Fruit fly (Drosophila melanogaster) whole organism, embryonic: Measurements from ENCODE around the gene CG5359.

Experiments used
- Blimp-1 ChIP-seq: fragments of 200-800 bp; sonication (Bioruptor generic); optimal IDR thresholded peaks from 3 replicates; lab custom pipeline; 2018; ENCODE audit warnings: missing biosample characterization, missing genetic modification characterization, mild to moderate bottlenecking, moderate library complexity, missing genetic modification reagents
- C15 ChIP-seq: fragments of 200-800 bp; sonication (Bioruptor generic); IDR thresholded peaks from 3 replicates; pipeline ENCODE4 v1.3.6; 2022; ENCODE audit warnings: missing biosample characterization, missing genetic modification characterization
- CG10321 ChIP-seq: fragments of 200-800 bp; sonication (Bioruptor generic); IDR thresholded peaks from 2 replicates; pipeline ENCODE4 v1.3.6; 2022; ENCODE audit warnings: missing biosample characterization, missing genetic modification characterization
- CG10462 ChIP-seq: fragments of 200-800 bp; sonication (Bioruptor generic); optimal IDR thresholded peaks from 2 replicates; lab custom pipeline; 2016; ENCODE audit warnings: missing biosample characterization, missing genetic modification characterization
- CG1233 ChIP-seq: fragments of 200-800 bp; sonication (Bioruptor generic); optimal IDR thresholded peaks from 4 replicates; lab custom pipeline; 2018; ENCODE audit warnings: missing biosample characterization, mild to moderate bottlenecking, missing genetic modification characterization
- CG13296 ChIP-seq: fragments of 200-800 bp; sonication (Bioruptor generic); optimal IDR thresholded peaks from 3 replicates; lab custom pipeline; 2018; ENCODE audit warnings: missing biosample characterization, mild to moderate bottlenecking, missing genetic modification characterization
- CG13775 ChIP-seq: fragments of 200-800 bp; sonication (Bioruptor generic); optimal IDR thresholded peaks from 3 replicates; lab custom pipeline; 2017; ENCODE audit warnings: missing biosample characterization, mild to moderate bottlenecking, missing genetic modification characterization
- CG14441 ChIP-seq: fragments of 200-800 bp; sonication (Bioruptor generic); IDR thresholded peaks from 2 replicates; pipeline ENCODE4 v1.3.6; 2022; ENCODE audit warnings: missing biosample characterization, missing genetic modification characterization
- CG15514 ChIP-seq: fragments of 200-800 bp; sonication (Bioruptor generic); optimal IDR thresholded peaks from 3 replicates; lab custom pipeline; 2017; ENCODE audit warnings: missing biosample characterization, missing genetic modification characterization, mild to moderate bottlenecking, moderate library complexity, missing genetic modification reagents
- CG1647 ChIP-seq: fragments of 200-800 bp; sonication (Bioruptor generic); optimal IDR thresholded peaks from 3 replicates; lab custom pipeline; 2016; ENCODE audit warnings: missing biosample characterization, missing genetic modification characterization
- CG2678 ChIP-seq: fragments of 200-800 bp; sonication (Bioruptor generic); optimal IDR thresholded peaks from 3 replicates; lab custom pipeline; 2019; ENCODE audit warnings: missing biosample characterization, mild to moderate bottlenecking, missing genetic modification characterization, moderate library complexity
- CG2712 ChIP-seq: fragments of 200-800 bp; optimal IDR thresholded peaks from 3 replicates; lab custom pipeline; 2019; ENCODE audit warnings: missing biosample characterization, mild to moderate bottlenecking, missing genetic modification characterization, moderate library complexity
- CG6791 ChIP-seq: fragments of 200-800 bp; sonication (Bioruptor generic); IDR thresholded peaks from 3 replicates; pipeline ENCODE4 v1.3.6; 2022; ENCODE audit warnings: missing biosample characterization, missing genetic modification characterization; ENCODE audit not compliant: partially characterized antibody
- CG7928 ChIP-seq: fragments of 200-800 bp; sonication (Bioruptor generic); optimal IDR thresholded peaks from 2 replicates; lab custom pipeline; 2017; ENCODE audit warnings: missing biosample characterization, mild to moderate bottlenecking, missing genetic modification characterization
- CG7987 ChIP-seq: fragments of 200-800 bp; sonication (Bioruptor generic); optimal IDR thresholded peaks from 2 replicates; lab custom pipeline; 2018; ENCODE audit warnings: missing biosample characterization, mild to moderate bottlenecking, missing genetic modification characterization, moderate library complexity
- CG8089 ChIP-seq: fragments of 200-800 bp; sonication (Bioruptor generic); optimal IDR thresholded peaks from 3 replicates; lab custom pipeline; 2016; ENCODE audit warnings: missing biosample characterization, missing genetic modification characterization
- CG8281 ChIP-seq: fragments of 200-800 bp; sonication (Bioruptor generic); optimal IDR thresholded peaks from 2 replicates; lab custom pipeline; 2018; ENCODE audit warnings: missing biosample characterization, mild to moderate bottlenecking, missing genetic modification characterization, moderate library complexity
- CHES-1-like ChIP-seq: fragments of 200-800 bp; sonication (Bioruptor generic); optimal IDR thresholded peaks from 2 replicates; lab custom pipeline; 2016; ENCODE audit warnings: missing biosample characterization, missing genetic modification characterization
- CTCF ChIP-seq: fragments of 200-800 bp; sonication (Bioruptor generic); optimal IDR thresholded peaks from 2 replicates; lab custom pipeline; 2017; ENCODE audit warnings: missing biosample characterization, mild to moderate bottlenecking, missing genetic modification characterization, moderate library complexity
- Camta ChIP-seq: fragments of 200-800 bp; sonication (Bioruptor generic); optimal IDR thresholded peaks from 2 replicates; lab custom pipeline; 2016; ENCODE audit warnings: missing biosample characterization, missing genetic modification characterization
- Chrac-16 ChIP-seq: fragments of 200-800 bp; sonication (Bioruptor generic); optimal IDR thresholded peaks from 3 replicates; lab custom pipeline; 2016; ENCODE audit warnings: missing biosample characterization, missing genetic modification characterization
- E2f2 ChIP-seq: fragments of 200-800 bp; sonication (Bioruptor generic); IDR thresholded peaks from 2 replicates; pipeline ENCODE4 v1.3.6; 2022; ENCODE audit warnings: missing biosample characterization, missing genetic modification characterization
- Fer1 ChIP-seq: fragments of 200-800 bp; sonication (Bioruptor generic); optimal IDR thresholded peaks from 2 replicates; lab custom pipeline; 2017; ENCODE audit warnings: missing biosample characterization, mild to moderate bottlenecking, missing genetic modification characterization
- Hr78 ChIP-seq, 2 experiments: fragments of 200-800 bp in 1 of 2; fragments of >200 bp in 1 of 2; sonication (Bioruptor generic) in 1 of 2; optimal IDR thresholded peaks; 2 replicates each; lab custom pipeline; 2017 to 2019; ENCODE audit warnings: missing biosample characterization in 2 of 2, missing genetic modification characterization in 2 of 2, mild to moderate bottlenecking in 1 of 2, moderate library complexity in 1 of 2
- Lim3 ChIP-seq: fragments of 200-800 bp; sonication (Bioruptor generic); IDR thresholded peaks from 2 replicates; pipeline ENCODE4 v1.3.6; 2022; ENCODE audit warnings: missing biosample characterization, missing genetic modification characterization
- MBD-R2 ChIP-seq: fragments of 200-800 bp; sonication (Bioruptor generic); IDR thresholded peaks from 2 replicates; pipeline ENCODE4 v1.3.6; 2022; ENCODE audit warnings: missing biosample characterization, missing genetic modification characterization
- Mad ChIP-seq: fragments of 200-800 bp; sonication (Bioruptor generic); optimal IDR thresholded peaks from 2 replicates; lab custom pipeline; 2016; ENCODE audit warnings: missing biosample characterization, missing genetic modification characterization
- Pdp1 ChIP-seq, 2 experiments: fragments of 200-800 bp; sonication (Bioruptor generic); optimal IDR thresholded peaks; 3 replicates each; lab custom pipeline; 2016; ENCODE audit warnings: missing biosample characterization in 2 of 2, missing genetic modification characterization in 2 of 2, mild to moderate bottlenecking in 1 of 2, moderate library complexity in 1 of 2
- al ChIP-seq: fragments of 200-800 bp; sonication (Bioruptor generic); IDR thresholded peaks from 2 replicates; pipeline ENCODE4 v1.3.6; 2022; ENCODE audit warnings: missing biosample characterization, missing genetic modification characterization
- br ChIP-seq: fragments of >200 bp; optimal IDR thresholded peaks from 2 replicates; lab custom pipeline; 2017
- crol ChIP-seq: fragments of 200-800 bp; sonication (Bioruptor generic); IDR thresholded peaks from 2 replicates; pipeline ENCODE4 v1.3.6; 2022; ENCODE audit warnings: missing biosample characterization, missing genetic modification characterization
- en ChIP-seq: fragments of 200-800 bp; sonication (Bioruptor generic); optimal IDR thresholded peaks from 2 replicates; lab custom pipeline; 2016; ENCODE audit warnings: missing biosample characterization, missing genetic modification characterization
- ewg ChIP-seq: fragments of 200-800 bp; sonication (Bioruptor generic); optimal IDR thresholded peaks from 3 replicates; lab custom pipeline; 2017; ENCODE audit warnings: mild to moderate bottlenecking, missing biosample characterization, missing genetic modification reagents, missing genetic modification characterization
- fd64A ChIP-seq: fragments of 200-800 bp; sonication (Bioruptor generic); optimal IDR thresholded peaks from 3 replicates; lab custom pipeline; 2018; ENCODE audit warnings: missing biosample characterization, mild to moderate bottlenecking, missing genetic modification characterization
- fd96Cb ChIP-seq: fragments of 200-800 bp; sonication (Bioruptor generic); optimal IDR thresholded peaks from 2 replicates; lab custom pipeline; 2018; ENCODE audit warnings: missing biosample characterization, mild to moderate bottlenecking, missing genetic modification characterization, moderate library complexity
- gfzf ChIP-seq: fragments of 200-800 bp; sonication (Bioruptor generic); optimal IDR thresholded peaks from 2 replicates; lab custom pipeline; 2016; ENCODE audit warnings: missing biosample characterization, mild to moderate bottlenecking, missing genetic modification characterization, moderate library complexity
- hbn ChIP-seq: fragments of 200-800 bp; sonication (Bioruptor generic); IDR thresholded peaks from 2 replicates; pipeline ENCODE4 v1.3.6; 2022; ENCODE audit warnings: missing biosample characterization, missing genetic modification characterization; ENCODE audit not compliant: partially characterized antibody
- lab ChIP-seq: fragments of 200-800 bp; sonication (Bioruptor generic); optimal IDR thresholded peaks from 3 replicates; lab custom pipeline; 2017; ENCODE audit warnings: missing biosample characterization, missing genetic modification characterization, mild to moderate bottlenecking, moderate library complexity, missing genetic modification reagents
- lbe ChIP-seq: fragments of 200-800 bp; sonication (Bioruptor generic); optimal IDR thresholded peaks from 2 replicates; lab custom pipeline; 2016; ENCODE audit warnings: missing biosample characterization, mild to moderate bottlenecking, missing genetic modification characterization
- maf-S ChIP-seq: fragments of 200-800 bp; sonication (Bioruptor generic); optimal IDR thresholded peaks from 2 replicates; lab custom pipeline; 2016; ENCODE audit warnings: missing biosample characterization, missing genetic modification characterization
- odd ChIP-seq: fragments of 200-800 bp; sonication (Bioruptor generic); optimal IDR thresholded peaks from 2 replicates; lab custom pipeline; 2017; ENCODE audit warnings: missing biosample characterization, mild to moderate bottlenecking, missing genetic modification characterization
- sim ChIP-seq: fragments of 200-800 bp; sonication (Bioruptor generic); IDR thresholded peaks from 2 replicates; pipeline ENCODE4 v1.3.6; 2022; ENCODE audit warnings: missing biosample characterization, missing genetic modification characterization
- sisA ChIP-seq: fragments of 200-800 bp; sonication (Bioruptor generic); IDR thresholded peaks from 2 replicates; pipeline ENCODE4 v1.3.6; 2022; ENCODE audit warnings: missing biosample characterization, missing genetic modification characterization
- slp2 ChIP-seq: fragments of 200-800 bp; sonication (Bioruptor generic); optimal IDR thresholded peaks from 2 replicates; lab custom pipeline; 2016; ENCODE audit warnings: missing biosample characterization, missing genetic modification characterization
- sna ChIP-seq: fragments of 200-800 bp; sonication (Bioruptor generic); IDR thresholded peaks from 2 replicates; pipeline ENCODE4 v1.3.6; 2022; ENCODE audit warnings: missing biosample characterization, missing genetic modification characterization; ENCODE audit not compliant: partially characterized antibody
- so ChIP-seq: fragments of 200-800 bp; sonication (Bioruptor generic); IDR thresholded peaks from 3 replicates; pipeline ENCODE4 v1.3.6; 2022; ENCODE audit warnings: missing biosample characterization, missing genetic modification characterization
- unc-4 ChIP-seq: fragments of 200-800 bp; sonication (Bioruptor generic); IDR thresholded peaks from 2 replicates; pipeline ENCODE4 v1.3.6; 2022; ENCODE audit warnings: missing biosample characterization, missing genetic modification characterization; ENCODE audit not compliant: partially characterized antibody
- unpg ChIP-seq: fragments of 200-800 bp; sonication (Bioruptor generic); optimal IDR thresholded peaks from 3 replicates; lab custom pipeline; 2018; ENCODE audit warnings: missing biosample characterization, mild to moderate bottlenecking, missing genetic modification characterization, moderate library complexity
- zfh1 ChIP-seq: fragments of 200-800 bp; sonication (Bioruptor generic); IDR thresholded peaks from 3 replicates; pipeline ENCODE4 v1.3.6; 2022; ENCODE audit warnings: missing biosample characterization, missing genetic modification characterization

Gene CG5359

DNA sequence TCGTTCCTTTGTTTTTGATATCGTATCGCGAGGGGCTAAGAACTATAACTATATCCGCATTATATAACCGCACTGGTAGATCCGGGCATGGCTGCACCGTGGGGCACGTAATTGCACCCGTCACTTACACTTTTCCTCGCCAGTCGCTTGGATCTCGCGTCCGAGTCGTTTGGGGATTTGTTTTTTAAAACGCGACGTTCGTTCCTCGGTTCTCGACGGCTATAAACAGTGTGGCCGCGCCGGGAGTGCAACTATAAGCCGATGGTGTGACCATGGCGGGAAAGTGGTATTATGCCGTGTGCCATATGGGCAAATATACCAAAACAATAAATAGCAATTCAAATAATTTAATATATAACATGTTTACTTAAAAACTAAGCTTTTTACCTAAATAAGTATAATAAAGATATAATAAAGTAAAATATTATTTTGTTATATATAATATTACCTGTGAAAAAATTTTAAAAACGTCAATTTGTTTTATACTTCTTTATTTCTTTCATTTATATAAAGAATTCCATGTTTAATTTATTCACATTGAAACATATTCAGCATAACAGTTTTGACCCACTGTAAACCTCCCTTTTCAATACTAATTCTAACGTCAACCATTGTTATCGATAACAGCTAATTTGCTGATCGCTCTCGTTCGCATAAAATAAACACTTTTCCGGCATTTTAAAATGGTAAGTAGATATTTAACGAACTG, 41.7 kb upstream of the CG5359 start, which contains the start of the genes Mical and CG3909 (continued):
- TF ChIP-seq CHES-1-like (peak; percentile 52), al (GFP tag; lab: Robert Waterston, UW) (peak; percentile 89), br (lab: Kevin White, UChicago) (no peak), sna (GFP tag; lab: Robert Waterston, UW) (peak; percentile 42; the same call in 1 of the 2 replicates), CG13296 (GFP tag; lab: Kevin White, UChicago) (peak; percentile 88), Mad (peak; percentile 9), gfzf (GFP tag; lab: Kevin White, UChicago) (peak; percentile 81), Camta (GFP tag; lab: Kevin White, UChicago) (no peak), ewg (peak; percentile 38), lbe (GFP tag; lab: Kevin White, UChicago) (peak; percentile 14), sim (GFP tag; lab: Robert Waterston, UW) (no peak), fd96Cb (peak; percentile 78), CG10321 (GFP tag; lab: Robert Waterston, UW) (peak; percentile 43; the same call in 1 of the 2 replicates), crol (no peak), slp2 (no peak), CG8281 (tag; lab: Kevin White, UChicago) (peak; percentile 41), maf-S (peak; percentile 47), unc-4 (GFP tag; lab: Robert Waterston, UW) (no peak; the same call in 1 of the 2 replicates), CG2712 (peak; percentile 93), odd (GFP tag; lab: Kevin White, UChicago) (peak; percentile 28), CG13775 (GFP tag; lab: Kevin White, UChicago) (peak; percentile 80), sisA (GFP tag; lab: Robert Waterston, UW) (peak; percentile 80), Hr78 (GFP tag; optimal IDR thresholded peaks at IDR 0.05; lab: Kevin White, UChicago) (peak in 1 of 2 experiments; percentile 59), Chrac-16 (GFP tag; lab: Kevin White, UChicago) (peak; percentile 82), zfh1 (GFP tag; lab: Robert Waterston, UW) (peak; percentile 89), en (peak; percentile 23), CG8089 (GFP tag; lab: Kevin White, UChicago) (no peak), Lim3 (GFP tag; lab: Robert Waterston, UW) (0 out of 2 replicates have a peak, but pooled peaks have one; percentile 29), Blimp-1 (GFP tag; lab: Kevin White, UChicago) (peak; percentile 72), CG10462 (GFP tag; lab: Kevin White, UChicago) (peak; percentile 59), CG1647 (GFP tag; lab: Kevin White, UChicago) (no peak), unpg (GFP tag; lab: Kevin White, UChicago) (peak; percentile 88), hbn (GFP tag; lab: Robert Waterston, UW) (peak; percentile 21; the same call in 1 of the 2 replicates), CG1233 (GFP tag; lab: Kevin White, UChicago) (peak; percentile 76), CG7928 (GFP tag; lab: Kevin White, UChicago) (no peak), CG7987 (GFP tag; lab: Kevin White, UChicago) (no peak), so (peak; percentile 74), CTCF (GFP tag; lab: Kevin White, UChicago) (peak; percentile 33), lab (peak; percentile 84), CG2678 (tag; lab: Kevin White, UChicago) (peak; percentile 92), C15 (GFP tag; lab: Robert Waterston, UW) (peak; percentile 72; the same call in 2 of the 3 replicates), CG15514 (GFP tag; lab: Kevin White, UChicago) (peak; percentile 59), Fer1 (GFP tag; lab: Kevin White, UChicago) (peak; percentile 79), CG14441 (GFP tag; lab: Robert Waterston, UW) (peak; percentile 86), CG6791 (GFP tag; lab: Robert Waterston, UW) (0 out of 3 replicates have a peak, but pooled peaks have one; percentile 30), fd64A (GFP tag; lab: Kevin White, UChicago) (peak; percentile 4), E2f2 (peak; percentile 70), MBD-R2 (GFP tag; lab: Robert Waterston, UW) (peak; percentile 91), Pdp1 (GFP tag; optimal IDR thresholded peaks at IDR 0.05; lab: Kevin White, UChicago) (peak; percentile 60 to 91)
